Worm (Caenorhabditis elegans) whole organism, young adult: ENCODE data around the gene F43G6.10.

Source experiments
- F23B12.7 ChIP-seq: sonication (generic microtip); optimal IDR thresholded peaks from 2 replicates; lab custom pipeline; 2017; ENCODE audit warnings: missing genetic modification characterization, mild to moderate bottlenecking, missing compliant biosample characterization, antibody characterized with exemption, moderate library complexity; ENCODE audit not compliant: insufficient read depth
- F33H1.4 ChIP-seq: fragments of 200-800 bp; sonication (Bioruptor generic); IDR thresholded peaks from 2 replicates; pipeline ENCODE4 v1.3.6; 2022; ENCODE audit warnings: missing genetic modification reagents, missing genetic modification characterization, missing compliant biosample characterization
- K12H6.12 ChIP-seq: fragments of 200-800 bp; sonication (Bioruptor generic); optimal IDR thresholded peaks from 2 replicates; lab custom pipeline; 2018; ENCODE audit warnings: mild to moderate bottlenecking, missing genetic modification characterization, missing compliant biosample characterization
- dpff-1 ChIP-seq: sonication (generic microtip); optimal IDR thresholded peaks from 2 replicates; lab custom pipeline; 2017; ENCODE audit warnings: mild to moderate bottlenecking, missing genetic modification characterization, missing compliant biosample characterization

- TF ChIP-seq dpff-1 (tag; lab: Kevin White, UChicago) (no peak), F33H1.4 (GFP tag; lab: Robert Waterston, UW) (no peak), F23B12.7 (tag; lab: Kevin White, UChicago) (no peak), K12H6.12 (no peak)
Measured at ce11 chrII:11836554-11837218, 27.5 kb downstream of the F43G6.10 start.
